Comparison of ENCODE assay signal across 2 worm cellular contexts in the genomic region with DNA sequence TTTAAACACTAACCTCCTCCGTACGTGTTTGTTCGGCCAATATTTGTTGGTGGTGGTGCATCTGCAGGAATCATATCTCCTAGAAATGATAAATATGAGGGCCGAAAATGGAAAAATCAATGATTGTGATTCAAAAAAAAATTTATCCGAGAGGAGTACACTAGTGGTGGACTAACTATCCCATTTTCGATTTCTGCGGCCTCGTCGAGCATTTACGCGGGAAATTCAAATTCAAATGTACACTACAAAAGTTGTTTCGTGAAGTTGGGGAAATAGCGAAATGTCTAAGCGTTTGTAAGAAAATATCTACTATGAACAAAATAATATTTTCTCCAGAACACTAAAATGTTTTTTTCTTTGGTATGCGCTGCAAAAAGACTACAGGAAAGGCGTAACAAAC.
TF ChIP-seq lines count a peak whose summit lies in the region.

No protein-coding gene starts in this region.

TF ChIP-seq in whole organism, L1 larva, 84 proteins besides CTCF, POLR2A, EP300 and RAD21 (continued from another document):
- TF ChIP-seq elt-2 (tag; optimal IDR thresholded peaks at IDR 0.05; lab: Kevin White, UChicago) (peak; percentile 63), isw-1 (GFP tag; IDR thresholded peaks at IDR 0.05; lab: Robert Waterston, UW) (peak; percentile 53), C16A3.4 (tag; optimal IDR thresholded peaks at IDR 0.05; lab: Kevin White, UChicago) (peak; percentile 52), blmp-1 (tag; optimal IDR thresholded peaks at IDR 0.05; lab: Kevin White, UChicago) (peak; percentile 67), Y116A8C.19 (tag; optimal IDR thresholded peaks at IDR 0.05; lab: Kevin White, UChicago; ENCODE audit: borderline replicate concordance) (peak; percentile 56), nhr-71 (tag; optimal IDR thresholded peaks at IDR 0.05; lab: Kevin White, UChicago) (peak; percentile 83), nhr-20 (tag; optimal IDR thresholded peaks at IDR 0.05; lab: Kevin White, UChicago) (peak; percentile 81), fkh-8 (tag; optimal IDR thresholded peaks at IDR 0.05; lab: Kevin White, UChicago) (peak; percentile 42), alr-1 (tag; optimal IDR thresholded peaks at IDR 0.05; lab: Kevin White, UChicago; ENCODE audit: borderline replicate concordance) (no peak), lin-39 (tag; optimal IDR thresholded peaks at IDR 0.05; lab: Kevin White, UChicago) (peak; percentile 0), unc-130 (tag; optimal IDR thresholded peaks at IDR 0.05; lab: Kevin White, UChicago) (peak; percentile 30), zag-1 (tag; optimal IDR thresholded peaks at IDR 0.05; lab: Kevin White, UChicago) (no peak), tbx-2 (tag; optimal IDR thresholded peaks at IDR 0.05; lab: Kevin White, UChicago) (peak; percentile 80), sup-37 (GFP tag; optimal IDR thresholded peaks at IDR 0.05; lab: Kevin White, UChicago) (peak; percentile 45), ceh-90 (tag; optimal IDR thresholded peaks at IDR 0.05; lab: Kevin White, UChicago) (peak; percentile 90), elt-3 (tag; optimal IDR thresholded peaks at IDR 0.05; lab: Kevin White, UChicago) (peak in 1 of 6 experiments; percentile 30), unc-98 (GFP tag; IDR thresholded peaks at IDR 0.05; lab: Robert Waterston, UW) (peak; percentile 46; the same call in 1 of the 2 replicates), efl-1 (optimal IDR thresholded peaks at IDR 0.05; lab: Kevin White, UChicago) (peak; percentile 95 to 97), efl-1 (GFP tag; optimal IDR thresholded peaks at IDR 0.05 in 1 of 2; lab: Kevin White, UChicago) (peak; percentile 93 to 99), mep-1 (tag; optimal IDR thresholded peaks at IDR 0.05; lab: Kevin White, UChicago) (peak; percentile 59), lin-35 (GFP tag; optimal IDR thresholded peaks at IDR 0.05; lab: Kevin White, UChicago) (peak; percentile 93 to 97), snpc-4 (tag; optimal IDR thresholded peaks at IDR 0.05; lab: Kevin White, UChicago) (peak; percentile 22), ceh-63 (GFP tag; optimal IDR thresholded peaks at IDR 0.05; lab: Kevin White, UChicago) (no peak), ceh-8 (GFP tag; optimal IDR thresholded peaks at IDR 0.05; lab: Kevin White, UChicago) (peak; percentile 55), dsc-1 (tag; optimal IDR thresholded peaks at IDR 0.05; lab: Kevin White, UChicago) (peak; percentile 78), fkh-4 (tag; optimal IDR thresholded peaks at IDR 0.05; lab: Kevin White, UChicago; ENCODE audit: borderline replicate concordance) (peak; percentile 87), sptf-1 (tag; optimal IDR thresholded peaks at IDR 0.05; lab: Kevin White, UChicago) (no peak), lin-13 (GFP tag; optimal IDR thresholded peaks at IDR 0.05; lab: Kevin White, UChicago) (peak; percentile 56), fkh-10 (GFP tag; optimal IDR thresholded peaks at IDR 0.05; lab: Kevin White, UChicago) (no peak), lir-3 (tag; optimal IDR thresholded peaks at IDR 0.05; lab: Kevin White, UChicago; ENCODE audit: poor library complexity) (peak; percentile 93), nhr-19 (GFP tag; conservative IDR thresholded peaks at IDR 0.05; lab: Robert Waterston, UW) (peak; percentile 72), ces-1 (GFP tag; optimal IDR thresholded peaks at IDR 0.05; lab: Kevin White, UChicago) (no peak), ztf-11 (tag; optimal IDR thresholded peaks at IDR 0.05; lab: Kevin White, UChicago) (peak in 1 of 2 experiments; percentile 90), skn-1 (tag; optimal IDR thresholded peaks at IDR 0.05; lab: Kevin White, UChicago) (peak; percentile 45), zip-4 (GFP tag; optimal IDR thresholded peaks at IDR 0.05; lab: Kevin White, UChicago) (peak; percentile 11), grh-1 (GFP tag; IDR thresholded peaks at IDR 0.05; lab: Robert Waterston, UW) (peak; percentile 62), unc-86 (tag; optimal IDR thresholded peaks at IDR 0.05; lab: Kevin White, UChicago) (peak; percentile 66), hlh-4 (tag; optimal IDR thresholded peaks at IDR 0.05; lab: Kevin White, UChicago) (no peak), xbp-1 (tag; optimal IDR thresholded peaks at IDR 0.05; lab: Kevin White, UChicago) (peak; percentile 80), swsn-7 (tag; optimal IDR thresholded peaks at IDR 0.05; lab: Kevin White, UChicago) (peak; percentile 59), jun-1 (tag; optimal IDR thresholded peaks at IDR 0.05; lab: Kevin White, UChicago) (peak; percentile 53), sox-4 (tag; optimal IDR thresholded peaks at IDR 0.05; lab: Kevin White, UChicago) (peak; percentile 74), pqm-1 (tag; optimal IDR thresholded peaks at IDR 0.05; lab: Kevin White, UChicago) (no peak), nhr-90 (tag; optimal IDR thresholded peaks at IDR 0.05; lab: Kevin White, UChicago; ENCODE audit: poor library complexity) (peak; percentile 88), lin-15B (tag; optimal IDR thresholded peaks at IDR 0.05; lab: Kevin White, UChicago) (peak; percentile 60), lin-14 (GFP tag; optimal IDR thresholded peaks at IDR 0.05; lab: Kevin White, UChicago) (peak; percentile 38), mdl-1 (tag; optimal IDR thresholded peaks at IDR 0.05; lab: Kevin White, UChicago) (peak in 1 of 2 experiments; percentile 28), ceh-82 (tag; optimal IDR thresholded peaks at IDR 0.05; lab: Kevin White, UChicago) (peak; percentile 14 to 53 (median 18)), nhr-12 (tag; optimal IDR thresholded peaks at IDR 0.05; lab: Kevin White, UChicago) (no peak)

TF ChIP-seq in whole organism, young adult, 124 proteins besides CTCF, POLR2A, EP300 and RAD21 (continued from another document):
- TF ChIP-seq let-526 (GFP tag; IDR thresholded peaks at IDR 0.05; lab: Robert Waterston, UW): 0 out of 2 replicates have a peak, but pooled peaks have one; percentile 34
- peak; percentile 9 for TF ChIP-seq chd-7 (tag; optimal IDR thresholded peaks at IDR 0.05; lab: Kevin White, UChicago)
- 0 out of 2 replicates have a peak, but pooled peaks have one; percentile 57 for TF ChIP-seq bed-2 (GFP tag; IDR thresholded peaks at IDR 0.05; lab: Robert Waterston, UW)
- TF ChIP-seq nhr-27 (tag; optimal IDR thresholded peaks at IDR 0.05; lab: Kevin White, UChicago): no peak
- peak; percentile 72 for TF ChIP-seq efl-1 (GFP tag; optimal IDR thresholded peaks at IDR 0.05; lab: Kevin White, UChicago)
- TF ChIP-seq unc-130 (GFP tag; optimal IDR thresholded peaks at IDR 0.05; lab: Kevin White, UChicago): peak; percentile 44
- TF ChIP-seq hmg-20 (GFP tag; IDR thresholded peaks at IDR 0.05; lab: Robert Waterston, UW): 0 out of 2 replicates have a peak, but pooled peaks have one; percentile 49
- peak; percentile 43; the same call in 1 of the 2 replicates for TF ChIP-seq F33H1.4 (GFP tag; IDR thresholded peaks at IDR 0.05; lab: Robert Waterston, UW)
- no peak for TF ChIP-seq nhr-120 (GFP tag; IDR thresholded peaks at IDR 0.05; lab: Robert Waterston, UW)
- no peak for TF ChIP-seq somi-1 (GFP tag; optimal IDR thresholded peaks at IDR 0.05; lab: Kevin White, UChicago)
- TF ChIP-seq F23B12.7 (tag; optimal IDR thresholded peaks at IDR 0.05; lab: Kevin White, UChicago; ENCODE audit: insufficient read depth): no peak
- no peak for TF ChIP-seq C06A6.2 (GFP tag; conservative IDR thresholded peaks at IDR 0.05; lab: Robert Waterston, UW)
- peak; percentile 51; the same call in 1 of the 2 replicates for TF ChIP-seq dox-1 (GFP tag; IDR thresholded peaks at IDR 0.05; lab: Robert Waterston, UW)
- TF ChIP-seq nfyb-1 (GFP tag; IDR thresholded peaks at IDR 0.05; lab: Robert Waterston, UW): no peak
- TF ChIP-seq mes-4 (tag; optimal IDR thresholded peaks at IDR 0.05; lab: Kevin White, UChicago): no peak
- TF ChIP-seq nhr-80 (tag; optimal IDR thresholded peaks at IDR 0.05; lab: Kevin White, UChicago): no peak
- peak; percentile 41; the same call in 1 of the 2 replicates for TF ChIP-seq D2030.7 (GFP tag; IDR thresholded peaks at IDR 0.05; lab: Robert Waterston, UW)
- TF ChIP-seq madf-3 (GFP tag; IDR thresholded peaks at IDR 0.05; lab: Robert Waterston, UW): 0 out of 2 replicates have a peak, but pooled peaks have one; percentile 56
- TF ChIP-seq ceh-79 (tag; optimal IDR thresholded peaks at IDR 0.05; lab: Kevin White, UChicago): no peak
- TF ChIP-seq attf-6 (GFP tag; IDR thresholded peaks at IDR 0.05; lab: Robert Waterston, UW): no peak
- TF ChIP-seq lsl-1 (GFP tag; optimal IDR thresholded peaks at IDR 0.05; lab: Kevin White, UChicago): peak; percentile 48
- peak; percentile 2 for TF ChIP-seq madf-10 (tag; optimal IDR thresholded peaks at IDR 0.05; lab: Kevin White, UChicago)
- no peak for TF ChIP-seq cebp-2 (GFP tag; IDR thresholded peaks at IDR 0.05; lab: Robert Waterston, UW)
- TF ChIP-seq nhr-90 (tag; optimal IDR thresholded peaks at IDR 0.05; lab: Kevin White, UChicago): no peak
- TF ChIP-seq nhr-179 (tag; optimal IDR thresholded peaks at IDR 0.05; lab: Kevin White, UChicago): no peak
- peak in 1 of 2 experiments; percentile 7 for TF ChIP-seq let-607 (tag; optimal IDR thresholded peaks at IDR 0.05; lab: Kevin White, UChicago)
- peak; percentile 41; the same call in 1 of the 2 replicates for TF ChIP-seq pbrm-1 (GFP tag; IDR thresholded peaks at IDR 0.05; lab: Robert Waterston, UW)
- peak; percentile 5 for TF ChIP-seq attf-5 (GFP tag; optimal IDR thresholded peaks at IDR 0.05; lab: Kevin White, UChicago)
- TF ChIP-seq lir-1 (GFP tag; conservative IDR thresholded peaks at IDR 0.05; lab: Robert Waterston, UW): peak; percentile 50; the same call in 1 of the 2 replicates
- TF ChIP-seq cebp-1 (GFP tag; IDR thresholded peaks at IDR 0.05; lab: Robert Waterston, UW): no peak
- TF ChIP-seq cebp-1 (tag; optimal IDR thresholded peaks at IDR 0.05; lab: Kevin White, UChicago): peak; percentile 23
- TF ChIP-seq zfh-2 (GFP tag; conservative IDR thresholded peaks at IDR 0.05; lab: Robert Waterston, UW): no peak
- TF ChIP-seq gei-17 (GFP tag; optimal IDR thresholded peaks at IDR 0.05; lab: Kevin White, UChicago): no peak
- TF ChIP-seq attf-3 (GFP tag; conservative IDR thresholded peaks at IDR 0.05; lab: Robert Waterston, UW): no peak
- peak; percentile 40 for TF ChIP-seq madf-6 (GFP tag; IDR thresholded peaks at IDR 0.05; lab: Robert Waterston, UW)
